Worm (Caenorhabditis elegans) whole organism, L4 larva: ENCODE results near the gene gid-7.

Source experiments
- F49E8.2 ChIP-seq: sonication (generic microtip); optimal IDR thresholded peaks from 2 replicates; lab custom pipeline; 2016; ENCODE audit warnings: missing compliant biosample characterization, mild to moderate bottlenecking, missing genetic modification characterization, borderline replicate concordance
- R02D3.7 ChIP-seq: fragments of 150-350 bp; sonication (generic microtip); optimal IDR thresholded peaks from 3 replicates; lab custom pipeline; 2014; ENCODE audit warnings: missing biosample characterization, missing genetic modification characterization
- T20F7.1 ChIP-seq: fragments of 200-800 bp; sonication (Bioruptor generic); optimal IDR thresholded peaks from 2 replicates; lab custom pipeline; 2018; ENCODE audit warnings: mild to moderate bottlenecking, missing genetic modification characterization, missing compliant biosample characterization
- T26A8.4 ChIP-seq: fragments of 200-800 bp; sonication (Bioruptor generic); IDR thresholded peaks from 2 replicates; pipeline ENCODE4 v1.3.6; 2022; ENCODE audit warnings: missing genetic modification characterization, missing compliant biosample characterization
- ZK546.5 ChIP-seq, 2 experiments: sonication (generic microtip); optimal IDR thresholded peaks; 2 replicates each; lab custom pipeline; 2017; ENCODE audit warnings: missing biosample characterization in 2 of 2, missing genetic modification characterization in 2 of 2
- aha-1 ChIP-seq: fragments of 150-350 bp; peaks from one replicate; lab custom pipeline; 2014; ENCODE audit warnings: missing biosample characterization, missing genetic modification characterization
- aly-2 ChIP-seq: sonication (generic microtip); optimal IDR thresholded peaks from 2 replicates; lab custom pipeline; 2018; ENCODE audit warnings: missing biosample characterization, missing genetic modification characterization
- attf-4 ChIP-seq: sonication (generic microtip); optimal IDR thresholded peaks from 3 replicates; lab custom pipeline; 2017; ENCODE audit warnings: missing biosample characterization, missing genetic modification characterization
- ceh-20 ChIP-seq: fragments of 200-800 bp; sonication (Bioruptor generic); IDR thresholded peaks from 2 replicates; pipeline ENCODE4 v1.3.6; 2022; ENCODE audit warnings: missing genetic modification reagents, missing genetic modification characterization, missing compliant biosample characterization
- ceh-28 ChIP-seq: fragments of 150-350 bp; optimal IDR thresholded peaks from 2 replicates; lab custom pipeline; 2014; ENCODE audit warnings: missing biosample characterization, missing genetic modification reagents, missing genetic modification characterization
- ceh-44 ChIP-seq: fragments of 200-800 bp; sonication (Bioruptor generic); IDR thresholded peaks from 2 replicates; pipeline ENCODE4 v1.3.6; 2022; ENCODE audit warnings: missing genetic modification reagents, missing genetic modification characterization, missing compliant biosample characterization
- ceh-62 ChIP-seq: sonication (generic microtip); optimal IDR thresholded peaks from 2 replicates; lab custom pipeline; 2017; ENCODE audit warnings: missing biosample characterization, missing genetic modification characterization
- ceh-82 ChIP-seq: sonication (generic microtip); optimal IDR thresholded peaks from 2 replicates; lab custom pipeline; 2017; ENCODE audit warnings: missing biosample characterization, missing genetic modification characterization
- ctbp-1 ChIP-seq: fragments of 200-800 bp; sonication (Bioruptor generic); IDR thresholded peaks from 2 replicates; pipeline ENCODE4 v1.3.6; 2022; ENCODE audit warnings: missing genetic modification reagents, missing genetic modification characterization, missing compliant biosample characterization
- daf-16 ChIP-seq, 3 experiments: sonication (generic microtip); optimal IDR thresholded peaks; 2 replicates each; lab custom pipeline; 2016 to 2017; ENCODE audit warnings: missing genetic modification characterization in 3 of 3, missing genetic modification reagents in 3 of 3, mild to moderate bottlenecking in 2 of 3, missing compliant biosample characterization in 2 of 3, missing biosample characterization in 1 of 3, moderate library complexity in 1 of 3
- daf-19 ChIP-seq: fragments of 200-800 bp; sonication (Bioruptor generic); conservative IDR thresholded peaks from 2 replicates; pipeline ENCODE4 v1.3.6; 2022; ENCODE audit warnings: missing genetic modification characterization, missing compliant biosample characterization
- dmd-8 ChIP-seq: fragments of 200-800 bp; sonication (Bioruptor generic); IDR thresholded peaks from 2 replicates; pipeline ENCODE4 v1.3.6; 2022; ENCODE audit warnings: missing genetic modification characterization, missing compliant biosample characterization
- dmd-9 ChIP-seq: fragments of 200-800 bp; sonication (Bioruptor generic); IDR thresholded peaks from 2 replicates; pipeline ENCODE4 v1.3.6; 2022; ENCODE audit warnings: missing genetic modification reagents, missing genetic modification characterization, missing compliant biosample characterization
- dve-1 ChIP-seq: sonication (generic microtip); optimal IDR thresholded peaks from 2 replicates; lab custom pipeline; 2017; ENCODE audit warnings: antibody characterized with exemption, mild to moderate bottlenecking, missing genetic modification characterization, missing compliant biosample characterization; ENCODE audit not compliant: insufficient read depth
- egl-27 ChIP-seq: sonication (generic microtip); optimal IDR thresholded peaks from 3 replicates; lab custom pipeline; 2017; ENCODE audit warnings: missing biosample characterization, missing genetic modification reagents, missing genetic modification characterization
- egl-43 ChIP-seq: fragments of 200-800 bp; sonication (Bioruptor generic); IDR thresholded peaks from 2 replicates; pipeline ENCODE4 v1.3.6; 2022; ENCODE audit warnings: missing genetic modification reagents, missing genetic modification characterization, missing compliant biosample characterization
- fkh-10 ChIP-seq: fragments of 150-350 bp; optimal IDR thresholded peaks from 2 replicates; lab custom pipeline; 2014; ENCODE audit warnings: missing biosample characterization, missing genetic modification reagents, missing genetic modification characterization
- hif-1 ChIP-seq, 2 experiments: sonication (generic microtip); optimal IDR thresholded peaks; 2 replicates each; lab custom pipeline; 2016 to 2017; ENCODE audit warnings: missing compliant biosample characterization in 2 of 2, missing genetic modification characterization in 2 of 2, missing genetic modification reagents in 2 of 2, missing genotype in 2 of 2, mild to moderate bottlenecking in 1 of 2
- hlh-11 ChIP-seq: fragments of 200-800 bp; sonication (Bioruptor generic); optimal IDR thresholded peaks from 2 replicates; lab custom pipeline; 2018; ENCODE audit warnings: mild to moderate bottlenecking, missing genetic modification characterization, missing compliant biosample characterization
- hlh-30 ChIP-seq: sonication (generic microtip); optimal IDR thresholded peaks from 2 replicates; lab custom pipeline; 2017; ENCODE audit warnings: antibody characterized with exemption, mild to moderate bottlenecking, missing genetic modification characterization, missing compliant biosample characterization; ENCODE audit not compliant: insufficient read depth
- lim-7 ChIP-seq: fragments of 200-800 bp; sonication (Bioruptor generic); IDR thresholded peaks from 2 replicates; pipeline ENCODE4 v1.3.6; 2022; ENCODE audit warnings: missing genetic modification characterization, missing compliant biosample characterization
- lin-1 ChIP-seq: fragments of 200-800 bp; sonication (Bioruptor generic); IDR thresholded peaks from 2 replicates; pipeline ENCODE4 v1.3.6; 2022; ENCODE audit warnings: missing genetic modification reagents, missing genetic modification characterization, missing compliant biosample characterization
- lin-13 ChIP-seq: fragments of 150-350 bp; optimal IDR thresholded peaks from 2 replicates; lab custom pipeline; 2014; ENCODE audit warnings: missing biosample characterization, missing genetic modification reagents, missing genetic modification characterization
- lin-38 ChIP-seq: fragments of 200-800 bp; sonication (Bioruptor generic); IDR thresholded peaks from 2 replicates; pipeline ENCODE4 v1.3.6; 2022; ENCODE audit warnings: missing genetic modification reagents, missing genetic modification characterization, missing compliant biosample characterization
- lsy-2 ChIP-seq, 2 experiments: fragments of 150-350 bp in 1 of 2; sonication (generic microtip) in 1 of 2; optimal IDR thresholded peaks; 2 replicates each; lab custom pipeline; 2014 to 2017; ENCODE audit warnings: missing biosample characterization in 2 of 2, missing genetic modification characterization in 2 of 2
- mdl-1 ChIP-seq, 2 experiments: fragments of 150-350 bp in 1 of 2; sonication (generic microtip) in 1 of 2; optimal IDR thresholded peaks; 2 replicates each; lab custom pipeline; 2014 to 2017; ENCODE audit warnings: missing biosample characterization in 2 of 2, missing genetic modification characterization in 2 of 2
- mdt-29 ChIP-seq: fragments of 200-800 bp; sonication (Bioruptor generic); IDR thresholded peaks from 2 replicates; pipeline ENCODE4 v1.3.6; 2022; ENCODE audit warnings: missing genetic modification reagents, missing genetic modification characterization, missing compliant biosample characterization
- mes-2 ChIP-seq: sonication (generic microtip); optimal IDR thresholded peaks from 2 replicates; lab custom pipeline; 2016; ENCODE audit warnings: missing genotype, mild to moderate bottlenecking, missing genetic modification characterization, missing compliant biosample characterization; ENCODE audit not compliant: poor library complexity, severe bottlenecking
- mxl-3 ChIP-seq: fragments of 200-800 bp; sonication (Bioruptor generic); optimal IDR thresholded peaks from 2 replicates; lab custom pipeline; 2018; ENCODE audit warnings: mild to moderate bottlenecking, missing genetic modification characterization, missing compliant biosample characterization
- nhr-102 ChIP-seq: sonication (generic microtip); optimal IDR thresholded peaks from 2 replicates; lab custom pipeline; 2016; ENCODE audit warnings: mild to moderate bottlenecking, missing genetic modification characterization, moderate library complexity, missing compliant biosample characterization
- nhr-11 ChIP-seq: fragments of 150-350 bp; optimal IDR thresholded peaks from 2 replicates; lab custom pipeline; 2014; ENCODE audit warnings: missing biosample characterization, missing genetic modification characterization
- nhr-111 ChIP-seq: fragments of 200-800 bp; sonication (Bioruptor generic); optimal IDR thresholded peaks from 2 replicates; lab custom pipeline; 2018; ENCODE audit warnings: mild to moderate bottlenecking, missing genetic modification characterization, missing compliant biosample characterization
- nhr-41 ChIP-seq: fragments of 200-800 bp; sonication (Bioruptor generic); IDR thresholded peaks from 2 replicates; pipeline ENCODE4 v1.3.6; 2022; ENCODE audit warnings: missing genetic modification reagents, missing genetic modification characterization, missing compliant biosample characterization
- nhr-42 ChIP-seq: fragments of 200-800 bp; sonication (Bioruptor generic); IDR thresholded peaks from 2 replicates; pipeline ENCODE4 v1.3.6; 2022; ENCODE audit warnings: missing genetic modification characterization, missing compliant biosample characterization
- nhr-48 ChIP-seq: sonication (generic microtip); optimal IDR thresholded peaks from 2 replicates; lab custom pipeline; 2016; ENCODE audit warnings: mild to moderate bottlenecking, missing genetic modification characterization, missing compliant biosample characterization
- nhr-6 ChIP-seq: fragments of 150-350 bp; optimal IDR thresholded peaks from 2 replicates; lab custom pipeline; 2014; ENCODE audit warnings: missing biosample characterization, missing genetic modification characterization
- nhr-76 ChIP-seq: fragments of 150-350 bp; optimal IDR thresholded peaks from 2 replicates; lab custom pipeline; 2014; ENCODE audit warnings: missing biosample characterization, missing genetic modification characterization
- nhr-77 ChIP-seq: fragments of 150-350 bp; optimal IDR thresholded peaks from 2 replicates; lab custom pipeline; 2014; ENCODE audit warnings: missing biosample characterization, missing genetic modification characterization
- php-3 ChIP-seq: fragments of 200-800 bp; sonication (Bioruptor generic); IDR thresholded peaks from 2 replicates; pipeline ENCODE4 v1.3.6; 2022; ENCODE audit warnings: missing genetic modification reagents, missing genetic modification characterization, missing compliant biosample characterization
- pqm-1 ChIP-seq: sonication (generic microtip); optimal IDR thresholded peaks from 2 replicates; lab custom pipeline; 2017; ENCODE audit warnings: missing biosample characterization, missing genetic modification characterization
- saeg-2 ChIP-seq: fragments of 200-800 bp; sonication (Bioruptor generic); IDR thresholded peaks from 2 replicates; pipeline ENCODE4 v1.3.6; 2022; ENCODE audit warnings: missing genetic modification reagents, missing genetic modification characterization, missing compliant biosample characterization
- snpc-4 ChIP-seq: fragments of 150-350 bp; optimal IDR thresholded peaks from 2 replicates; lab custom pipeline; 2014; ENCODE audit warnings: missing biosample characterization, missing genetic modification characterization
- spr-1 ChIP-seq: sonication (generic microtip); optimal IDR thresholded peaks from 2 replicates; lab custom pipeline; 2016; ENCODE audit warnings: mild to moderate bottlenecking, missing genetic modification characterization, missing compliant biosample characterization
- tag-97 ChIP-seq: fragments of 200-800 bp; sonication (Bioruptor generic); IDR thresholded peaks from 2 replicates; pipeline ENCODE4 v1.3.6; 2022; ENCODE audit warnings: missing genetic modification characterization, missing compliant biosample characterization
- unc-130 ChIP-seq: sonication (generic microtip); optimal IDR thresholded peaks from 2 replicates; lab custom pipeline; 2016; ENCODE audit warnings: missing genetic modification reagents, missing genetic modification characterization, missing compliant biosample characterization
- unc-39 ChIP-seq: sonication (generic microtip); optimal IDR thresholded peaks from 2 replicates; lab custom pipeline; 2017; ENCODE audit warnings: missing biosample characterization, missing genetic modification characterization
- zfp-2 ChIP-seq: sonication (generic microtip); optimal IDR thresholded peaks from 2 replicates; lab custom pipeline; 2016; ENCODE audit warnings: mild to moderate bottlenecking, missing genetic modification characterization, missing compliant biosample characterization

Gene gid-7

DNA sequence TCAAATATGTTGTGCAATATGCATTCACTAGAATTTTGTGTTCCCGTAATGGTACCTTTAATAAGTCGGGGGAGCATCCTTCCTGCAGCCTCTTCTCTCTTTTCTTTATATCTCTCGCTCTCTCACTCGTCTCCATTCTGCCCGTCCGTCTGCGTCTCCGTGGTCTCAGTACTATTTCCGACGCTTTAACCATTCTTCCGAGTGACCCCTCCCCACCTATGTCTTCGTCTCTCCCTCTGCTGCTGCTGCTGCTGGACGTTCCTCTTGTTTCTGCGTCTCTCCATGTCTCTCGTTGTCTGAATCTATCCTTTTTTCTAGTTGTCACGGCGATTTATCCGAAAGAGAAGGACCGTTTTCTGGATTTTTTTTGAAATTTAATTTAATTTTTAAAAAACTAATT, 53.0 kb downstream of the gid-7 start (continued):
- no peak for TF ChIP-seq lin-13 (GFP tag; lab: Kevin White, UChicago)
- 0 out of 2 replicates have a peak, but pooled peaks have one; percentile 35 for TF ChIP-seq ctbp-1 (GFP tag; lab: Robert Waterston, UW)
- no peak for TF ChIP-seq aha-1 (tag; lab: Kevin White, UChicago)
- peak; percentile 76 for TF ChIP-seq hlh-30
- no peak for TF ChIP-seq fkh-10 (GFP tag; lab: Kevin White, UChicago)
- TF ChIP-seq ceh-44 (GFP tag; lab: Robert Waterston, UW): no peak
- peak; percentile 44; the same call in 1 of the 2 replicates for TF ChIP-seq egl-43
- TF ChIP-seq dmd-9: no peak
- TF ChIP-seq T20F7.1: no peak
- TF ChIP-seq dve-1 (tag; lab: Kevin White, UChicago): peak; percentile 67
- no peak for TF ChIP-seq lin-1
- no peak for TF ChIP-seq snpc-4 (tag; lab: Kevin White, UChicago)
- TF ChIP-seq daf-16 (GFP tag; optimal IDR thresholded peaks at IDR 0.05; lab: Kevin White, UChicago): no peak
- peak; percentile 32 for TF ChIP-seq daf-16 (tag; optimal IDR thresholded peaks at IDR 0.05; lab: Kevin White, UChicago)
- TF ChIP-seq nhr-48 (tag; lab: Kevin White, UChicago): peak; percentile 49
- peak; percentile 41 for TF ChIP-seq lin-38 (GFP tag; lab: Robert Waterston, UW)
- TF ChIP-seq R02D3.7 (tag; lab: Kevin White, UChicago): no peak
- TF ChIP-seq php-3 (GFP tag; lab: Robert Waterston, UW): no peak
- TF ChIP-seq daf-19 (GFP tag; lab: Robert Waterston, UW): no peak
- no peak for TF ChIP-seq ceh-62
- no peak for TF ChIP-seq nhr-6
- peak; percentile 37; the same call in 1 of the 2 replicates for TF ChIP-seq T26A8.4
- TF ChIP-seq tag-97 (GFP tag; lab: Robert Waterston, UW): no peak
- TF ChIP-seq ZK546.5 (tag; optimal IDR thresholded peaks at IDR 0.05; lab: Kevin White, UChicago): no peak
- no peak for TF ChIP-seq nhr-111 (GFP tag; lab: Kevin White, UChicago)
- TF ChIP-seq mdt-29 (GFP tag; lab: Robert Waterston, UW): no peak
- TF ChIP-seq lsy-2 (tag; optimal IDR thresholded peaks at IDR 0.05; lab: Kevin White, UChicago): peak in 1 of 2 experiments; percentile 66
- TF ChIP-seq nhr-42 (GFP tag; lab: Robert Waterston, UW): no peak
- no peak for TF ChIP-seq egl-27
- TF ChIP-seq hif-1 (tag; optimal IDR thresholded peaks at IDR 0.05; lab: Kevin White, UChicago): peak in 1 of 2 experiments; percentile 50
- no peak for TF ChIP-seq lim-7 (GFP tag; lab: Robert Waterston, UW)
- TF ChIP-seq mdl-1 (tag; optimal IDR thresholded peaks at IDR 0.05; lab: Kevin White, UChicago): peak; percentile 18 to 20
- TF ChIP-seq nhr-76 (tag; lab: Kevin White, UChicago): no peak
- no peak for TF ChIP-seq ceh-20 (GFP tag; lab: Robert Waterston, UW)
- no peak for TF ChIP-seq nhr-41 (GFP tag; lab: Robert Waterston, UW)
- no peak for TF ChIP-seq nhr-11 (tag; lab: Kevin White, UChicago)
- TF ChIP-seq attf-4 (tag; lab: Kevin White, UChicago): no peak
- no peak for TF ChIP-seq ceh-28 (tag; lab: Kevin White, UChicago)
- 0 out of 2 replicates have a peak, but pooled peaks have one; percentile 55 for TF ChIP-seq dmd-8 (GFP tag; lab: Robert Waterston, UW)
- no peak for TF ChIP-seq unc-130 (GFP tag; lab: Kevin White, UChicago)
- peak; percentile 79 for TF ChIP-seq hlh-11 (tag; lab: Kevin White, UChicago)
- TF ChIP-seq nhr-77: no peak
- TF ChIP-seq nhr-102 (tag; lab: Kevin White, UChicago): peak; percentile 19
- peak; percentile 8 for TF ChIP-seq mxl-3 (GFP tag; lab: Kevin White, UChicago)
- no peak for TF ChIP-seq F49E8.2 (tag; lab: Kevin White, UChicago)
- TF ChIP-seq aly-2 (tag; lab: Kevin White, UChicago): no peak
- no peak for TF ChIP-seq ceh-82 (tag; lab: Kevin White, UChicago)
- no peak for TF ChIP-seq zfp-2
- peak; percentile 37 for TF ChIP-seq spr-1 (tag; lab: Kevin White, UChicago)
- peak; percentile 59 for TF ChIP-seq mes-2 (tag; lab: Kevin White, UChicago)
- no peak for TF ChIP-seq pqm-1 (tag; lab: Kevin White, UChicago)
- TF ChIP-seq saeg-2 (GFP tag; lab: Robert Waterston, UW): no peak
- TF ChIP-seq unc-39: no peak
